Fruit fly (Drosophila melanogaster) whole organism, adult: ENCODE measurements around the gene Vm26Ac.

Experiments
- CG7101 ChIP-seq: fragments of 200-800 bp; sonication (Bioruptor generic); optimal IDR thresholded peaks from 2 replicates; lab custom pipeline; 2018; ENCODE audit warnings: missing biosample characterization, mild to moderate bottlenecking, missing genetic modification characterization, moderate library complexity
- Hr96 ChIP-seq: fragments of 200-800 bp; sonication (Bioruptor generic); optimal IDR thresholded peaks from 2 replicates; lab custom pipeline; 2016; ENCODE audit warnings: missing biosample characterization, missing genetic modification characterization
- kay ChIP-seq: fragments of 200-800 bp; sonication (Bioruptor generic); peaks from one replicate; lab custom pipeline; 2016; ENCODE audit warnings: missing biosample characterization, missing genetic modification characterization, borderline replicate concordance
- toe ChIP-seq: fragments of 200-800 bp; sonication (Bioruptor generic); optimal IDR thresholded peaks from 2 replicates; lab custom pipeline; 2016; ENCODE audit warnings: missing biosample characterization, missing genetic modification characterization

DNA sequence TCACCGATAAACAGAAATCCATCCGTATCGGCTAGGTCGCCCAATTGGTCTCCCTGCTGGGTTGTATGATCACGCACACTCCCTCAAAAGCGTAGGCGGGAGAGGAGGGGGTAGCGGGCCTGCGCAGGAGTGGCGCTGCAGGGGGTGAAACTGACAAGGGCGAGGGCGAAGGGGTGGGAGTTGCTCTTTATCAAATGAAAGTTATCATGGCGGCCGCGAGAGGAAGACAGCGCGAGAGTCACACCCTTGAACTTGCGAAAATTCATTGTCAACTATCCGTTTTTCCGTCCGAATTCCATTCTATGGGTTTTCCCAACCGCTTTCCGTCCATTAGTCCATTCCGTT, 20.6 kb upstream of the Vm26Ac start:
- TF ChIP-seq Hr96 (GFP tag; lab: Kevin White, UChicago): no peak
- TF ChIP-seq CG7101 (tag; lab: Kevin White, UChicago): no peak
- no peak for TF ChIP-seq kay (GFP tag; lab: Kevin White, UChicago)
- no peak for TF ChIP-seq toe (GFP tag; lab: Kevin White, UChicago)
